Worm (Caenorhabditis elegans) whole organism, young adult: ENCODE data around the gene Y7A5A.9.

Source experiments
- C17E4.6 ChIP-seq: fragments of 200-800 bp; sonication (Bioruptor generic); IDR thresholded peaks from 2 replicates; pipeline ENCODE4 v1.3.6; 2022; ENCODE audit warnings: missing genetic modification reagents, missing genetic modification characterization, missing compliant biosample characterization
- him-1 ChIP-seq: sonication (generic microtip); optimal IDR thresholded peaks from 2 replicates; lab custom pipeline; 2016; ENCODE audit warnings: missing genotype, missing genetic modification reagents, missing genetic modification characterization, missing compliant biosample characterization
- hmg-1.2 ChIP-seq: fragments of 200-800 bp; sonication (Bioruptor generic); IDR thresholded peaks from 2 replicates; pipeline ENCODE4 v1.3.6; 2022; ENCODE audit warnings: missing genetic modification reagents, missing genetic modification characterization, missing compliant biosample characterization
- snpc-4 ChIP-seq, 5 experiments: fragments of 150-350 bp in 1 of 5; sonication (generic microtip) in 4 of 5; optimal IDR thresholded peaks; 2 replicates each; lab custom pipeline; 2014 to 2018; ENCODE audit warnings: missing genetic modification characterization in 5 of 5, missing biosample characterization in 3 of 5, antibody characterized with exemption in 2 of 5, mild to moderate bottlenecking in 2 of 5, missing compliant biosample characterization in 2 of 5, missing genotype in 2 of 5, moderate library complexity in 2 of 5, missing genetic modification reagents in 1 of 5
- somi-1 ChIP-seq: fragments of 200-800 bp; sonication (Bioruptor generic); optimal IDR thresholded peaks from 2 replicates; lab custom pipeline; 2018; ENCODE audit warnings: mild to moderate bottlenecking, missing genetic modification characterization, missing compliant biosample characterization
- sptf-2 ChIP-seq: fragments of 200-800 bp; sonication (Bioruptor generic); optimal IDR thresholded peaks from 2 replicates; lab custom pipeline; 2018; ENCODE audit warnings: mild to moderate bottlenecking, missing genetic modification characterization, missing compliant biosample characterization

DNA sequence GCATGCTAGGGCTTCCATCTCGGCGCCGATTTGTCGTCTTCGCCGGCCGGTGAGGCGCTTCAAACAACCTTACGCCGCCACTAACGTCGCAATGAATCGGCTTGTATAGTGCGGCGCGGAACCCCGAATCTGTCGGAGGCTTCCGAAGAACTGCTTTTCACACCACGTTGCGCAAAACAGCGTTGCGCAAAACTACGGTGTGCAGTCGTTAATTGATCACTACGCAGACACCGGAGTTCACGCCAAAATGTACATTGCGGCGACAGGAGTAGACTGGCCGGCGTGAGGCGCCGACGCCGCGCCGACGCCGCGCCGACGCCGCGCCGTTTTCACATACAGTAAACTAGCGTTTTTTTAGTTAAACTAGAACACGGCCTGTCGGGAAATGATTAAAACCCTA lies 25.1 kb upstream of the Y7A5A.9 start:
- TF ChIP-seq sptf-2 (GFP tag; lab: Kevin White, UChicago) = no peak
- no peak for TF ChIP-seq somi-1 (GFP tag; lab: Kevin White, UChicago)
- TF ChIP-seq him-1 (tag; lab: Kevin White, UChicago) = no peak
- no peak for TF ChIP-seq hmg-1.2 (GFP tag; lab: Robert Waterston, UW)
- TF ChIP-seq C17E4.6 (GFP tag; lab: Robert Waterston, UW) = no peak
- no peak for TF ChIP-seq snpc-4 (GFP tag; optimal IDR thresholded peaks at IDR 0.05; lab: Kevin White, UChicago)
- TF ChIP-seq snpc-4 (tag; optimal IDR thresholded peaks at IDR 0.05; lab: Kevin White, UChicago) = peak in 2 of 4 experiments; percentile 20 to 41
